Worm (Caenorhabditis elegans): ENCODE measurements around the gene vpat-1.

The vpat-1 gene

DNA sequence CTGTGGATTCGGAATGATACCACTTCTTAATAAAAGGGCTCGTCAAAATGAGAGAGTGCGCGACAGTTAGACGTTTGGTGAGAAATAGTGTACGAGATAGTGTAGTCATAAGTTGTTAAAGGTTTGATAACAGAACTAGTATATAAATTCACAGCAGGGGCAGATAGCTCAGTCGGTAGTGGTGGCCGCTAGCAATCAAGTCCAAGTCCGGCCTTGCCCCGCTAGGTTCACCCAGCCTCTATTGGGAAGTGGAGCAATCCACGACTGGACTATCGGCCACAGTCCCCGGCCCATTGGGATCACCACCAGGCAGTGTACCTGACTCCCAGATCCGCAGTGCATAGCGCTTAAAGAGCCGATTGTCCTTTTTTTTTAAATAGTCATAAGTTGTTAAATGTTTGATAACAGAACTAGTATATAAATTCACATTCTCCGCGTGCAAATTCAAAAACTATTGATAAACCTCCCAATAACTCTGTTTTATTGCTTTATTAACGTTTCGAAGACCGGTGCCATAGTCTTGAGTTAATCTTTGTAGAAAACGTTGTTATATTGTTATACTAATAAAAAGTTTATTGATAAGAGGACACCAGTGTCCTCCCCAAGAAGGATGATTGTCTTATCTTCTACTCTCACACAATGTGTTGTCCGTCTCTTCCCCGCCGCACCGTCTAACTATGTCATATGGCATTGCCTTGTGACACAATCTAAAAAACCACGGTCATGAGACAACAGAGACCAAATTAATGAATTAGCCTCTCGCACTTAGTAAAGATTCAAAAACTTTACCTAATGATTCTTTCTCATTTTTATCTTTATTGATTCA lies 35.2 kb downstream of the vpat-1 start (continued):
- TF ChIP-seq nhr-12 (tag; optimal IDR thresholded peaks at IDR 0.05), result no peak
- TF ChIP-seq unc-55 (GFP tag; optimal IDR thresholded peaks at IDR 0.05), result no peak
- TF ChIP-seq ZK546.5 (tag; optimal IDR thresholded peaks at IDR 0.05), result no peak
- no peak for TF ChIP-seq lin-39 (tag; optimal IDR thresholded peaks at IDR 0.05)
- no peak for TF ChIP-seq ceh-16 (tag; optimal IDR thresholded peaks at IDR 0.05)
- no peak for TF ChIP-seq zag-1 (tag; optimal IDR thresholded peaks at IDR 0.05)
- TF ChIP-seq ceh-82 (tag; optimal IDR thresholded peaks at IDR 0.05), result no peak
- TF ChIP-seq peb-1 (tag; optimal IDR thresholded peaks at IDR 0.05), result no peak
- no peak for TF ChIP-seq unc-62 (GFP tag; optimal IDR thresholded peaks at IDR 0.05)
- TF ChIP-seq fos-1 (tag; optimal IDR thresholded peaks at IDR 0.05), result peak; percentile 73
- no peak for TF ChIP-seq nhr-11 (tag; optimal IDR thresholded peaks at IDR 0.05)
- TF ChIP-seq gmeb-1 (tag; optimal IDR thresholded peaks at IDR 0.05), result peak; percentile 72
- peak; percentile 23 for TF ChIP-seq C34F6.9 (tag; optimal IDR thresholded peaks at IDR 0.05)
- no peak for TF ChIP-seq sem-4 (tag; optimal IDR thresholded peaks at IDR 0.05)
- peak; percentile 80 for TF ChIP-seq nhr-21 (tag; optimal IDR thresholded peaks at IDR 0.05)
- no peak for TF ChIP-seq Y55F3AM.14 (GFP tag; optimal IDR thresholded peaks at IDR 0.05)
- peak; percentile 79 for TF ChIP-seq crh-2 (tag; optimal IDR thresholded peaks at IDR 0.05)

ce11 chrX:1009512-1009911 lies 36.5 kb downstream of the vpat-1 start:
- TF ChIP-seq ceh-16 (tag; optimal IDR thresholded peaks at IDR 0.05) (no peak), egl-27 (tag; optimal IDR thresholded peaks at IDR 0.05) (no peak), aly-2 (tag; optimal IDR thresholded peaks at IDR 0.05) (no peak), nhr-77 (tag; optimal IDR thresholded peaks at IDR 0.05) (no peak), skn-1 (tag; optimal IDR thresholded peaks at IDR 0.05) (no peak), alr-1 (tag; optimal IDR thresholded peaks at IDR 0.05) (no peak), nhr-10 (tag; optimal IDR thresholded peaks at IDR 0.05) (no peak), F13H6.1 (tag; optimal IDR thresholded peaks at IDR 0.05) (no peak), gmeb-1 (tag; optimal IDR thresholded peaks at IDR 0.05) (no peak), Y55F3AM.14 (GFP tag; optimal IDR thresholded peaks at IDR 0.05) (no peak), unc-39 (tag; optimal IDR thresholded peaks at IDR 0.05) (no peak), unc-62 (GFP tag; optimal IDR thresholded peaks at IDR 0.05) (no peak), zag-1 (tag; optimal IDR thresholded peaks at IDR 0.05) (no peak), unc-55 (GFP tag; optimal IDR thresholded peaks at IDR 0.05) (no peak), ZK546.5 (tag; optimal IDR thresholded peaks at IDR 0.05) (no peak), crh-2 (tag; optimal IDR thresholded peaks at IDR 0.05) (no peak), mdl-1 (tag; optimal IDR thresholded peaks at IDR 0.05) (no peak), mbf-1 (tag; optimal IDR thresholded peaks at IDR 0.05) (no peak), lin-11 (tag; optimal IDR thresholded peaks at IDR 0.05) (no peak)

- TF ChIP-seq nhr-6 (tag; optimal IDR thresholded peaks at IDR 0.05), result peak; percentile 3
- TF ChIP-seq nhr-129 (tag; optimal IDR thresholded peaks at IDR 0.05), result peak; percentile 4
- TF ChIP-seq mbf-1 (tag; optimal IDR thresholded peaks at IDR 0.05), result no peak
- TF ChIP-seq nhr-25 (tag; optimal IDR thresholded peaks at IDR 0.05), result peak; percentile 22
Measured at ce11 chrX:1005026-1005425, 41.0 kb downstream of the vpat-1 start.

DNA sequence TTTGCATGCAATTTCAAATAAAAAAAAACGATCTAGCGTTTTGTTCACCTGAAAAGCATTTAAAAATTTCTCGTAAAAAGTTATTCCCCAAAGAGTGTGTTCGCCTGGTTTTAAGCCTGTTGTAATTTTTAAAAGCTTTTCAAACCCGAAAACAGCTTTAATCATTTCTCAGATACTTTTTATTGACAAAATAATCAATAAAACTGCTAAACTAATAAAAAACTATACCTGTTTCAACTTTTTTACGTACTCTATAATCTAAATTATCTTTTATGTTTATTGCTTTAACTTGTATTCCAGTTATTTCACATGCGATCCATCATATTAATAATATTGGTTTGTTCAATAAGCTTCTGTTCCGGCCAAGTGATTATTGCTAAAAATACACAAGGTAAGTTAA lies 42.0 kb downstream of the vpat-1 start, which contains the start of gene cutl-21:
TSS of gene cutl-21 (plus strand) at position 301 of the 400 bp plus-strand sequence.
- no peak for TF ChIP-seq unc-55 (GFP tag; optimal IDR thresholded peaks at IDR 0.05)

DNA sequence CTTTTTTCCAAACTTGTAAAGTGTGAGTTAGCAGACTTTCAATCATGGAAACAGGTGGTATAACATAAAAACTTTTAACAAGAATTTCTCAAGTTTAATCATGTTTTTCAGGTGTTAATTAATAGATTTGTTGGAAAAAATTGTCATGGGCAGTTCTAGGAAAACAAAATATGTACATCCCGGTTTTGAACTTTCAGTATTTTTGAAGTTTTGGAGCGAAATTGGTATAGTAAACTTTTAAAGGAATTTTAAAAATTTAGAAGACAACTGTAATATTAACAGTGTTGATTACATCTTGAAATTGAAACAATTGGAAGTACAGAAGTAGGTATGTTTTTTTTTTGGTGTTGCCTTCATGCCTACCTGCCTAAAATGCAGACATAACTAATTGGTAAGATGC lies 51.3 kb downstream of the vpat-1 start:
- TF ChIP-seq nhr-25 (tag; optimal IDR thresholded peaks at IDR 0.05), result no peak
- TF ChIP-seq fos-1 (tag; optimal IDR thresholded peaks at IDR 0.05), result no peak
- no peak for TF ChIP-seq zag-1 (tag; optimal IDR thresholded peaks at IDR 0.05)

- TF ChIP-seq dmd-4 (tag; optimal IDR thresholded peaks at IDR 0.05) (no peak), mab-5 (tag; optimal IDR thresholded peaks at IDR 0.05) (peak; percentile 80), ztf-1 (GFP tag; conservative IDR thresholded peaks at IDR 0.05) (no peak), mbf-1 (tag; optimal IDR thresholded peaks at IDR 0.05) (no peak), nhr-25 (tag; optimal IDR thresholded peaks at IDR 0.05) (no peak), unc-39 (tag; optimal IDR thresholded peaks at IDR 0.05) (peak; percentile 48), Y55F3AM.14 (GFP tag; optimal IDR thresholded peaks at IDR 0.05) (no peak), crh-2 (tag; optimal IDR thresholded peaks at IDR 0.05) (peak; percentile 51), elt-1 (tag; optimal IDR thresholded peaks at IDR 0.05) (no peak), alr-1 (tag; optimal IDR thresholded peaks at IDR 0.05) (no peak), nhr-23 (tag; optimal IDR thresholded peaks at IDR 0.05) (no peak), R02D3.7 (tag; optimal IDR thresholded peaks at IDR 0.05) (no peak), nhr-10 (tag; optimal IDR thresholded peaks at IDR 0.05) (no peak), lin-11 (tag; optimal IDR thresholded peaks at IDR 0.05) (peak; percentile 47), unc-62 (GFP tag; optimal IDR thresholded peaks at IDR 0.05) (no peak), ZK546.5 (tag; optimal IDR thresholded peaks at IDR 0.05) (no peak), nhr-12 (tag; optimal IDR thresholded peaks at IDR 0.05) (no peak), blmp-1 (tag; optimal IDR thresholded peaks at IDR 0.05; ENCODE audit: insufficient read depth) (no peak), ztf-11 (tag; optimal IDR thresholded peaks at IDR 0.05) (peak; percentile 46), egl-27 (tag; optimal IDR thresholded peaks at IDR 0.05) (no peak), ceh-82 (tag; optimal IDR thresholded peaks at IDR 0.05) (no peak)
Measured at ce11 chrX:992650-993403, 53.2 kb downstream of the vpat-1 start.

Measured in whole organism, L2 larva.